Fruit fly (Drosophila melanogaster): ENCODE measurements around the gene Or67c.

DNA sequence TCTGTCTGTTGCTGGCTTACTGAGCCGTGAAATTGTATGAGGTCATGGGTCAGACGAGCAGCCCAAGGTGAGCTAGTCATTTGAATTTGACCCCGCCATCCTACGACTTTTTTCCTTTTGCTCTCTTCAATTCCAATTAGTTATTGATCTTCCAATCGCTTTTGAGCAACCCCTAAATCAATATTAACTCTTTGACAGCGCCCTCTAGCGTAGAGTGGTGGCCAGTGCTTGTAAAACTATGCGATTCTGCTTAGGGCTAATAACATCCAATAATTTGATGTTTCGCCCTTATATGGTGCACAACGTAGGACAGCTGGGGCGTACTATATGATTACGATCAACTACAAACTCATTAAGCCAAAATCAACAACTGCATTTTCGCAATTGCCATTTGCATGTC lies 37.3 kb upstream of the Or67c start:
- TF ChIP-seq psq (optimal IDR thresholded peaks at IDR 0.05) = no peak
- no peak for TF ChIP-seq EcR (GFP tag; optimal IDR thresholded peaks at IDR 0.05)
